Worm (Caenorhabditis elegans) whole organism, young adult: Measurements from ENCODE around the gene T24H10.5.

Experiments used
- B0336.3 ChIP-seq: fragments of 200-800 bp; sonication (Bioruptor generic); IDR thresholded peaks from 2 replicates; pipeline ENCODE4 v1.3.6; 2022; ENCODE audit warnings: missing genetic modification characterization, missing compliant biosample characterization
- F33H1.4 ChIP-seq: fragments of 200-800 bp; sonication (Bioruptor generic); IDR thresholded peaks from 2 replicates; pipeline ENCODE4 v1.3.6; 2022; ENCODE audit warnings: missing genetic modification reagents, missing genetic modification characterization, missing compliant biosample characterization
- F37B4.10 ChIP-seq: fragments of 200-800 bp; sonication (Bioruptor generic); IDR thresholded peaks from 2 replicates; pipeline ENCODE4 v1.3.6; 2022; ENCODE audit warnings: missing genetic modification characterization, missing compliant biosample characterization
- F52B5.7 ChIP-seq: sonication (generic microtip); optimal IDR thresholded peaks from 2 replicates; lab custom pipeline; 2016; ENCODE audit warnings: mild to moderate bottlenecking, missing genetic modification characterization, missing compliant biosample characterization
- F57A8.1 ChIP-seq: fragments of 200-800 bp; sonication (Bioruptor generic); optimal IDR thresholded peaks from 2 replicates; lab custom pipeline; 2018; ENCODE audit warnings: mild to moderate bottlenecking, missing genetic modification characterization, moderate library complexity, missing compliant biosample characterization
- K11D2.4 ChIP-seq: fragments of 200-800 bp; sonication (Bioruptor generic); IDR thresholded peaks from 2 replicates; pipeline ENCODE4 v1.3.6; 2022; ENCODE audit warnings: missing genetic modification reagents, missing genetic modification characterization, missing compliant biosample characterization
- K12H6.12 ChIP-seq: fragments of 200-800 bp; sonication (Bioruptor generic); optimal IDR thresholded peaks from 2 replicates; lab custom pipeline; 2018; ENCODE audit warnings: mild to moderate bottlenecking, missing genetic modification characterization, missing compliant biosample characterization
- Y53F4B.3 ChIP-seq: fragments of 200-800 bp; sonication (Bioruptor generic); IDR thresholded peaks from 2 replicates; pipeline ENCODE4 v1.3.6; 2022; ENCODE audit warnings: missing genetic modification reagents, missing genetic modification characterization, missing compliant biosample characterization
- Y53G8AR.9 ChIP-seq: fragments of 200-800 bp; sonication (Bioruptor generic); conservative IDR thresholded peaks from 2 replicates; pipeline ENCODE4 v1.3.6; 2022; ENCODE audit warnings: missing genetic modification reagents, missing genetic modification characterization, missing compliant biosample characterization
- Y79H2A.3 ChIP-seq: fragments of 200-800 bp; sonication (Bioruptor generic); conservative IDR thresholded peaks from 2 replicates; pipeline ENCODE4 v1.3.6; 2022; ENCODE audit warnings: missing genetic modification reagents, missing genetic modification characterization, missing compliant biosample characterization
- attf-5 ChIP-seq: fragments of 200-800 bp; sonication (Bioruptor generic); optimal IDR thresholded peaks from 2 replicates; lab custom pipeline; 2018; ENCODE audit warnings: mild to moderate bottlenecking, missing genetic modification characterization, missing compliant biosample characterization
- bed-1 ChIP-seq: fragments of 200-800 bp; sonication (Bioruptor generic); IDR thresholded peaks from 2 replicates; pipeline ENCODE4 v1.3.6; 2022; ENCODE audit warnings: missing genetic modification reagents, missing genetic modification characterization, missing compliant biosample characterization
- bed-2 ChIP-seq: fragments of 200-800 bp; sonication (Bioruptor generic); IDR thresholded peaks from 2 replicates; pipeline ENCODE4 v1.3.6; 2022; ENCODE audit warnings: missing genetic modification reagents, missing genetic modification characterization, missing compliant biosample characterization
- cebp-1 ChIP-seq, 2 experiments: fragments of 200-800 bp in 1 of 2; sonication (Bioruptor generic) in 1 of 2; sonication (generic microtip) in 1 of 2; IDR thresholded peaks in 1 of 2; optimal IDR thresholded peaks in 1 of 2; 2 replicates each; pipeline versions ENCODE4 v1.3.6 to Lab custom; 2017 to 2022; ENCODE audit warnings: missing compliant biosample characterization in 2 of 2, missing genetic modification characterization in 2 of 2, mild to moderate bottlenecking in 1 of 2, missing genetic modification reagents in 1 of 2, moderate library complexity in 1 of 2
- cebp-2 ChIP-seq: fragments of 200-800 bp; sonication (Bioruptor generic); IDR thresholded peaks from 2 replicates; pipeline ENCODE4 v1.3.6; 2022; ENCODE audit warnings: missing genetic modification characterization, missing compliant biosample characterization
- ceh-27 ChIP-seq: fragments of 200-800 bp; sonication (Bioruptor generic); optimal IDR thresholded peaks from 2 replicates; lab custom pipeline; 2018; ENCODE audit warnings: mild to moderate bottlenecking, missing genetic modification characterization, moderate library complexity, missing compliant biosample characterization
- ceh-58 ChIP-seq: fragments of 200-800 bp; sonication (Bioruptor generic); IDR thresholded peaks from 2 replicates; pipeline ENCODE4 v1.3.6; 2022; ENCODE audit warnings: missing genetic modification characterization, missing compliant biosample characterization
- chd-7 ChIP-seq: sonication (generic microtip); optimal IDR thresholded peaks from 2 replicates; lab custom pipeline; 2016; ENCODE audit warnings: mild to moderate bottlenecking, missing genetic modification characterization, moderate library complexity, missing compliant biosample characterization
- die-1 ChIP-seq: sonication (generic microtip); optimal IDR thresholded peaks from 2 replicates; lab custom pipeline; 2016; ENCODE audit warnings: missing genotype, mild to moderate bottlenecking, missing genetic modification characterization, missing compliant biosample characterization
- dox-1 ChIP-seq: fragments of 200-800 bp; sonication (Bioruptor generic); IDR thresholded peaks from 2 replicates; pipeline ENCODE4 v1.3.6; 2022; ENCODE audit warnings: missing genetic modification reagents, missing genetic modification characterization, missing compliant biosample characterization
- efl-1 ChIP-seq: fragments of 150-350 bp; optimal IDR thresholded peaks from 2 replicates; lab custom pipeline; 2014; ENCODE audit warnings: missing biosample characterization, missing genetic modification reagents, missing genetic modification characterization
- egrh-3 ChIP-seq: fragments of 200-800 bp; sonication (Bioruptor generic); IDR thresholded peaks from 2 replicates; pipeline ENCODE4 v1.3.6; 2022; ENCODE audit warnings: missing genetic modification reagents, missing genetic modification characterization, missing compliant biosample characterization
- ekl-4 ChIP-seq: fragments of 200-800 bp; sonication (Bioruptor generic); IDR thresholded peaks from 2 replicates; pipeline ENCODE4 v1.3.6; 2022; ENCODE audit warnings: missing genetic modification reagents, missing genetic modification characterization, missing compliant biosample characterization
- ets-4 ChIP-seq: fragments of 200-800 bp; sonication (Bioruptor generic); optimal IDR thresholded peaks from 2 replicates; lab custom pipeline; 2018; ENCODE audit warnings: mild to moderate bottlenecking, missing genetic modification characterization, missing compliant biosample characterization
- hmg-1.2 ChIP-seq: fragments of 200-800 bp; sonication (Bioruptor generic); IDR thresholded peaks from 2 replicates; pipeline ENCODE4 v1.3.6; 2022; ENCODE audit warnings: missing genetic modification reagents, missing genetic modification characterization, missing compliant biosample characterization
- let-607 ChIP-seq, 2 experiments: fragments of 200-800 bp in 1 of 2; sonication (Bioruptor generic) in 1 of 2; sonication (generic microtip) in 1 of 2; optimal IDR thresholded peaks; 2 replicates each; lab custom pipeline; 2016 to 2018; ENCODE audit warnings: mild to moderate bottlenecking in 2 of 2, missing compliant biosample characterization in 2 of 2, missing genetic modification characterization in 2 of 2, moderate library complexity in 2 of 2, missing genotype in 1 of 2
- lin-26 ChIP-seq: fragments of 200-800 bp; sonication (Bioruptor generic); IDR thresholded peaks from 2 replicates; pipeline ENCODE4 v1.3.6; 2022; ENCODE audit warnings: missing genetic modification reagents, missing genetic modification characterization, missing compliant biosample characterization
- lin-40 ChIP-seq: sonication (generic microtip); optimal IDR thresholded peaks from 2 replicates; lab custom pipeline; 2016; ENCODE audit warnings: missing genetic modification characterization, mild to moderate bottlenecking, missing compliant biosample characterization, missing genotype, missing genetic modification reagents
- lin-54 ChIP-seq: fragments of 200-800 bp; sonication (Bioruptor generic); optimal IDR thresholded peaks from 2 replicates; lab custom pipeline; 2018; ENCODE audit warnings: mild to moderate bottlenecking, missing genetic modification characterization, missing compliant biosample characterization
- lir-1 ChIP-seq: fragments of 200-800 bp; sonication (Bioruptor generic); conservative IDR thresholded peaks from 2 replicates; pipeline ENCODE4 v1.3.6; 2022; ENCODE audit warnings: missing genetic modification reagents, missing genetic modification characterization, missing compliant biosample characterization
- madf-10 ChIP-seq: sonication (generic microtip); optimal IDR thresholded peaks from 2 replicates; lab custom pipeline; 2016; ENCODE audit warnings: mild to moderate bottlenecking, missing genetic modification characterization, missing compliant biosample characterization
- madf-6 ChIP-seq: fragments of 200-800 bp; sonication (Bioruptor generic); IDR thresholded peaks from 2 replicates; pipeline ENCODE4 v1.3.6; 2022; ENCODE audit warnings: missing genetic modification reagents, missing genetic modification characterization, missing compliant biosample characterization
- mcd-1 ChIP-seq: fragments of 200-800 bp; sonication (Bioruptor generic); IDR thresholded peaks from 2 replicates; pipeline ENCODE4 v1.3.6; 2022; ENCODE audit warnings: missing genetic modification reagents, missing genetic modification characterization, missing compliant biosample characterization
- nhr-80 ChIP-seq: sonication (generic microtip); optimal IDR thresholded peaks from 2 replicates; lab custom pipeline; 2016; ENCODE audit warnings: missing genetic modification characterization, missing compliant biosample characterization
- nhr-90 ChIP-seq: sonication (generic microtip); optimal IDR thresholded peaks from 2 replicates; lab custom pipeline; 2016; ENCODE audit warnings: missing genotype, mild to moderate bottlenecking, missing genetic modification characterization, missing compliant biosample characterization
- pbrm-1 ChIP-seq: fragments of 200-800 bp; sonication (Bioruptor generic); IDR thresholded peaks from 2 replicates; pipeline ENCODE4 v1.3.6; 2022; ENCODE audit warnings: missing genetic modification reagents, missing genetic modification characterization, missing compliant biosample characterization
- rcor-1 ChIP-seq: fragments of 200-800 bp; sonication (Bioruptor generic); IDR thresholded peaks from 2 replicates; pipeline ENCODE4 v1.3.6; 2022; ENCODE audit warnings: missing genetic modification reagents, missing genetic modification characterization, missing compliant biosample characterization
- snpc-4 ChIP-seq, 5 experiments: fragments of 150-350 bp in 1 of 5; sonication (generic microtip) in 4 of 5; optimal IDR thresholded peaks; 2 replicates each; lab custom pipeline; 2014 to 2018; ENCODE audit warnings: missing genetic modification characterization in 5 of 5, missing biosample characterization in 3 of 5, antibody characterized with exemption in 2 of 5, mild to moderate bottlenecking in 2 of 5, missing compliant biosample characterization in 2 of 5, missing genotype in 2 of 5, moderate library complexity in 2 of 5, missing genetic modification reagents in 1 of 5
- tlf-1 ChIP-seq: fragments of 200-800 bp; sonication (Bioruptor generic); optimal IDR thresholded peaks from 2 replicates; lab custom pipeline; 2018; ENCODE audit warnings: mild to moderate bottlenecking, missing genetic modification characterization, missing compliant biosample characterization
- zfh-2 ChIP-seq: fragments of 200-800 bp; sonication (Bioruptor generic); conservative IDR thresholded peaks from 2 replicates; pipeline ENCODE4 v1.3.6; 2022; ENCODE audit warnings: missing genetic modification reagents, missing genetic modification characterization, missing compliant biosample characterization
- zim-3 ChIP-seq: sonication (generic microtip); optimal IDR thresholded peaks from 2 replicates; lab custom pipeline; 2017; ENCODE audit warnings: mild to moderate bottlenecking, missing genetic modification characterization, moderate library complexity, missing compliant biosample characterization
- ztf-18 ChIP-seq: sonication (generic microtip); optimal IDR thresholded peaks from 2 replicates; lab custom pipeline; 2016; ENCODE audit warnings: missing genotype, mild to moderate bottlenecking, missing genetic modification characterization, missing compliant biosample characterization
- ztf-25 ChIP-seq: fragments of 200-800 bp; sonication (Bioruptor generic); IDR thresholded peaks from 2 replicates; pipeline ENCODE4 v1.3.6; 2022; ENCODE audit warnings: missing genetic modification reagents, missing genetic modification characterization, missing compliant biosample characterization
- ztf-28 ChIP-seq: fragments of 200-800 bp; sonication (Bioruptor generic); IDR thresholded peaks from 2 replicates; pipeline ENCODE4 v1.3.6; 2022; ENCODE audit warnings: missing genetic modification reagents, missing genetic modification characterization, missing compliant biosample characterization

Gene T24H10.5

DNA sequence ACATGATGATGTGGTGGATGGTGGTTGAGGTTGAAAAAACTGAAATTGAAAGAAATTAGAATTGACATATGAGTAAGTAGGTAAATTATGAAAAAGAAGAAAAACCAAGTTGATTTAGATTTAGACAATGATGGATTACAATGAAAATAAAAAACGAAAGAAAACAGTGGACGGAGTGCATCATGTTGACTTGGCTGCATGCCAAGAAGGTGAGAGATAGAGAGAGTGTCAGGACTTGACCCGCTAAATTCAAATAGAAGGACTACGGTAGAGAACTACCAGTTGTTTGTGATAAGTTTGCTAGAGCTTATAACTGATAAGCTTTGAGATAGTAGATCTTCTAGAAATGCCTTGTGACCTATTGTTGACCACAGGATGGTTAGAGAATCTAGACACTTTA is 39.8 kb upstream of the T24H10.5 start, which contains the start of gene T24B8.3:
Gene T24B8.3 (minus strand): TSS at position 39 of the 400 bp plus-strand sequence.
- TF ChIP-seq Y53F4B.3 (GFP tag; lab: Robert Waterston, UW) (no peak), let-607 (tag; optimal IDR thresholded peaks at IDR 0.05; lab: Kevin White, UChicago) (no peak), K11D2.4 (no peak), hmg-1.2 (GFP tag; lab: Robert Waterston, UW) (no peak), rcor-1 (GFP tag; lab: Robert Waterston, UW) (no peak), F57A8.1 (GFP tag; lab: Kevin White, UChicago) (no peak), nhr-90 (tag; lab: Kevin White, UChicago) (no peak)

DNA sequence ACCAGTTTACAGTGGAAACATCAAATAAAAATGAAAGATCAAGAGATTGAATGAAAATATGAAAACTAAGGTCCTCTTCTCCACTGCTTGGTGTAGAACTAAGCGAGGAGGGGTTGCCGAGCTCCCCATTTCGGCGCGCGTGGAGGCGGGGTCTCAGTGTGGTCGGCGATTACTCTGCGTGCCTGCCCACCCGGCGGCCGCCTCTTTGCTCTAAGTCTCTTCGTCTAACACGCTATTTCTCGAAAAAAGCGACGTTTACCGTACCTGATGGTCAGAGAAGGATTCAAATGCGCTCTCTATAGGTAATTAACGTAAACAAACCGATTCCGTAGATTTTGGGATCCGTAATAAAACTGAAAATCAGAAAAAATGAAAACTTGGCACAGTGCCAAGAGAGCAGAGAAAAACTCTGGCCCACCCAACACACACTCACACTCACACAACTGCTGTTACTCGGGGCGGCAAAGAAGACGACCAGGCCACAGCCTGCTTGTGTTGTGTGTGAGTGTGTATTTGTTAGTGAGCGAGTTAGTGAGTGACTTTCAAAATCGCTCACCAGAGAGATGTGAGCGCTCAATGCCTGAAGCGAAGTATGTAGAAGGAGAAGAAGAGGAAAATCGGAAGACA is 39.2 kb upstream of the T24H10.5 start:
- TF ChIP-seq rcor-1 (GFP tag; lab: Robert Waterston, UW) = peak; percentile 31; the same call in 1 of the 2 replicates
- TF ChIP-seq ceh-27 (GFP tag; lab: Kevin White, UChicago) = peak; percentile 64
- TF ChIP-seq cebp-2 = no peak
- TF ChIP-seq ets-4 (GFP tag; lab: Kevin White, UChicago) = no peak
- TF ChIP-seq zim-3 (tag; lab: Kevin White, UChicago) = no peak
- 0 out of 2 replicates have a peak, but pooled peaks have one; percentile 28 for TF ChIP-seq cebp-1 (GFP tag; IDR thresholded peaks at IDR 0.05; lab: Robert Waterston, UW)
- peak; percentile 78 for TF ChIP-seq cebp-1 (tag; optimal IDR thresholded peaks at IDR 0.05; lab: Kevin White, UChicago)
- TF ChIP-seq F57A8.1 (GFP tag; lab: Kevin White, UChicago) = no peak
- peak; percentile 50 for TF ChIP-seq dox-1 (GFP tag; lab: Robert Waterston, UW)
- no peak for TF ChIP-seq F52B5.7 (tag; lab: Kevin White, UChicago)
- TF ChIP-seq ztf-28 (GFP tag; lab: Robert Waterston, UW) = no peak
- TF ChIP-seq Y79H2A.3 (GFP tag; lab: Robert Waterston, UW) = no peak
- peak; percentile 75 for TF ChIP-seq K12H6.12
- peak; percentile 74 for TF ChIP-seq nhr-80 (tag; lab: Kevin White, UChicago)
- no peak for TF ChIP-seq bed-1
- no peak for TF ChIP-seq ztf-25 (GFP tag; lab: Robert Waterston, UW)
- TF ChIP-seq F33H1.4 (GFP tag; lab: Robert Waterston, UW) = 0 out of 2 replicates have a peak, but pooled peaks have one; percentile 18
- TF ChIP-seq lin-54 = peak; percentile 19
- TF ChIP-seq lin-26 = peak; percentile 71; the same call in 1 of the 2 replicates
- TF ChIP-seq attf-5 (GFP tag; lab: Kevin White, UChicago) = peak; percentile 76
- peak; percentile 56 for TF ChIP-seq nhr-90 (tag; lab: Kevin White, UChicago)
- TF ChIP-seq die-1 (tag; lab: Kevin White, UChicago) = no peak
- no peak for TF ChIP-seq efl-1 (GFP tag; lab: Kevin White, UChicago)
- TF ChIP-seq zfh-2 (GFP tag; lab: Robert Waterston, UW) = peak; percentile 92
- TF ChIP-seq madf-10 (tag; lab: Kevin White, UChicago) = peak; percentile 90
- TF ChIP-seq chd-7 = peak; percentile 20
- TF ChIP-seq madf-6 (GFP tag; lab: Robert Waterston, UW) = no peak
- TF ChIP-seq hmg-1.2 (GFP tag; lab: Robert Waterston, UW) = peak; percentile 81
- TF ChIP-seq snpc-4 (GFP tag; optimal IDR thresholded peaks at IDR 0.05; lab: Kevin White, UChicago) = no peak
- TF ChIP-seq snpc-4 (tag; optimal IDR thresholded peaks at IDR 0.05; lab: Kevin White, UChicago) = peak; percentile 5 to 55 (median 36)
- no peak for TF ChIP-seq ceh-58 (GFP tag; lab: Robert Waterston, UW)
- no peak for TF ChIP-seq bed-2 (GFP tag; lab: Robert Waterston, UW)
- peak; percentile 47; the same call in 1 of the 2 replicates for TF ChIP-seq pbrm-1 (GFP tag; lab: Robert Waterston, UW)
- peak; percentile 58 for TF ChIP-seq mcd-1 (GFP tag; lab: Robert Waterston, UW)
- TF ChIP-seq tlf-1 (GFP tag; lab: Kevin White, UChicago) = peak; percentile 6
- peak; percentile 56 for TF ChIP-seq lin-40 (tag; lab: Kevin White, UChicago)
- TF ChIP-seq Y53G8AR.9 (GFP tag; lab: Robert Waterston, UW) = no peak
- peak; percentile 69 for TF ChIP-seq lir-1
- peak; percentile 56; the same call in 1 of the 2 replicates for TF ChIP-seq egrh-3 (GFP tag; lab: Robert Waterston, UW)
- no peak for TF ChIP-seq ekl-4 (GFP tag; lab: Robert Waterston, UW)
- TF ChIP-seq ztf-18 = peak; percentile 33
- TF ChIP-seq B0336.3 (GFP tag; lab: Robert Waterston, UW) = peak; percentile 48; the same call in 1 of the 2 replicates
- 0 out of 2 replicates have a peak, but pooled peaks have one; percentile 57 for TF ChIP-seq F37B4.10 (GFP tag; lab: Robert Waterston, UW)
